Fruit fly (Drosophila melanogaster): ENCODE results near the gene CG43220.

CG43220 gene

DNA sequence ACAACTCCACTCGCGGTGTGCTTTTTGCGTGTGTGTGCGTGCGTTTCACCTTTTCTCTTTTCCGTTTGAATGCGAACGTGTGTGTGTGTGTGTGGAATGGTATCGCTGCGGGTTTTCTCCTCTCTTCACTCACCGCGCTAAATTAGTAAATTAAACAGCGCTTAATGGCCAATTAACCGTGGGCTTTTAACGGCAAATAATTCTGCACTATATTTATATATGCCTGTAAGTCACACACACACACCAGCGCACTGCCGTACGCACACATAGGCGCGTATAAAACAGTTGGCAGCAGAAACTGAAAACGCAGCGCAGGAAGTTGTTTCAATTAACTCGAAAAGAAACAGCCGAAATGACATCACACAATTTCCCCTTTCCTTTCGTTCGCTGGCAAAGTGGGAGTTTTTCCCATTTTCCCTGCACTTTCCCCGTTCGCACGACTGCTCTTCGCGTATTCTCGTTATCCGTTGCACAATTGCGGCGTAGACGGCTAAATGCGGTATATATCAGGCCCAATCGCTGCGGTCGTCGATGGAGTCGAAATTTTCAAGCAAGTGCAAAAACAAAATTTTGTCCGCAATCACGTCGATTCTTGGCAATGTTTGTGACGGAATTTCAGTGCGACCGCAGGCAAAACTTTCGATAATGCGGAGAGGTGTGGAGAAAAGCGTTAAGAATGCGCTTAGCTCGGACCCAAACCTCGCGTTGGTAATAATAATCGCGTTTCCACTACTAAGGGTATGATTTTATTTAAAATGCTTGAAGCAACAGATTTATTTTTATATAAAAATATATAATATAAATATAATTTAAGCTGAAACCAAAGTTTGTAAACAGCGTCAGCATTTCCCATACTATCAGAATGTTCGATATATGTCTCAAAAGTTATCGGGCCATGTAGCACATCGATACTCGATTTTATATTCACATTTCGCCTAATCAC lies 13.5 kb upstream of the CG43220 start, which contains the start of gene BicD (continued):
- TF ChIP-seq Lhr (GFP tag; optimal IDR thresholded peaks at IDR 0.05): peak; percentile 72
- TF ChIP-seq inv (GFP tag; IDR thresholded peaks at IDR 0.05; ENCODE audit: partially characterized antibody): peak; percentile 54
- TF ChIP-seq Meics (GFP tag; optimal IDR thresholded peaks at IDR 0.05): no peak
- no peak for TF ChIP-seq CG3281 (GFP tag; optimal IDR thresholded peaks at IDR 0.05)
- no peak for TF ChIP-seq Dfd (GFP tag; optimal IDR thresholded peaks at IDR 0.05)
- peak; percentile 91 for TF ChIP-seq CG7357 (GFP tag; IDR thresholded peaks at IDR 0.05)
- TF ChIP-seq CG10543 (GFP tag; optimal IDR thresholded peaks at IDR 0.05): peak; percentile 12
- no peak for TF ChIP-seq Tbp (GFP tag; optimal IDR thresholded peaks at IDR 0.05)
- TF ChIP-seq oc (tag; optimal IDR thresholded peaks at IDR 0.05): no peak
- no peak for TF ChIP-seq maf-S (GFP tag; optimal IDR thresholded peaks at IDR 0.05)
- no peak for TF ChIP-seq Nf-YB (GFP tag; optimal IDR thresholded peaks at IDR 0.05)
- TF ChIP-seq p53 (GFP tag; optimal IDR thresholded peaks at IDR 0.05): peak; percentile 66
- TF ChIP-seq CG6654 (GFP tag; optimal IDR thresholded peaks at IDR 0.05): peak; percentile 14
- TF ChIP-seq nom (GFP tag; optimal IDR thresholded peaks at IDR 0.05): peak; percentile 35
- TF ChIP-seq CG16813 (GFP tag; IDR thresholded peaks at IDR 0.05; ENCODE audit: partially characterized antibody): peak; percentile 66
- TF ChIP-seq amos (GFP tag; IDR thresholded peaks at IDR 0.05; ENCODE audit: partially characterized antibody): peak; percentile 62
- TF ChIP-seq Abd-B (GFP tag; optimal IDR thresholded peaks at IDR 0.05): peak; percentile 39
- TF ChIP-seq insv (GFP tag; optimal IDR thresholded peaks at IDR 0.05): no peak
- TF ChIP-seq tap (tag; optimal IDR thresholded peaks at IDR 0.05): no peak
- TF ChIP-seq CG17328 (GFP tag; IDR thresholded peaks at IDR 0.05): 0 out of 2 replicates have a peak, but pooled peaks have one; percentile 26
- TF ChIP-seq CG3163 (GFP tag; optimal IDR thresholded peaks at IDR 0.05): peak; percentile 5
- TF ChIP-seq CG17186 (GFP tag; optimal IDR thresholded peaks at IDR 0.05): peak; percentile 77
- peak; percentile 5 for TF ChIP-seq PHDP (tag; optimal IDR thresholded peaks at IDR 0.05)
- peak; percentile 84 for TF ChIP-seq CG8290 (GFP tag; optimal IDR thresholded peaks at IDR 0.05)
- peak in 1 of 2 experiments; percentile 69 for TF ChIP-seq CG8290 (tag; optimal IDR thresholded peaks at IDR 0.05)
- no peak for TF ChIP-seq CG6175 (GFP tag; IDR thresholded peaks at IDR 0.05)
- peak; percentile 14 for TF ChIP-seq CG2120 (GFP tag; optimal IDR thresholded peaks at IDR 0.05)
- TF ChIP-seq Scr (GFP tag; IDR thresholded peaks at IDR 0.05; ENCODE audit: partially characterized antibody): peak; percentile 70
- TF ChIP-seq CG6791 (GFP tag; IDR thresholded peaks at IDR 0.05; ENCODE audit: partially characterized antibody): peak; percentile 63; the same call in 1 of the 3 replicates
- peak; percentile 24 for TF ChIP-seq Dek (tag; optimal IDR thresholded peaks at IDR 0.05)
- TF ChIP-seq CG12391 (tag; optimal IDR thresholded peaks at IDR 0.05): peak; percentile 53
- TF ChIP-seq nerfin-2 (GFP tag; IDR thresholded peaks at IDR 0.05; ENCODE audit: partially characterized antibody): peak; percentile 45
- peak; percentile 6 for TF ChIP-seq HHEX (GFP tag; optimal IDR thresholded peaks at IDR 0.05)
- no peak for TF ChIP-seq CG1233 (GFP tag; optimal IDR thresholded peaks at IDR 0.05)
- TF ChIP-seq Hr39 (optimal IDR thresholded peaks at IDR 0.05): no peak
- peak; percentile 42 for TF ChIP-seq zen (tag; optimal IDR thresholded peaks at IDR 0.05)
- peak; percentile 31 for TF ChIP-seq Bdp1 (GFP tag; optimal IDR thresholded peaks at IDR 0.05)
- TF ChIP-seq MBD-R2 (GFP tag; IDR thresholded peaks at IDR 0.05): peak; percentile 52
- no peak for TF ChIP-seq corto (GFP tag; optimal IDR thresholded peaks at IDR 0.05)
- no peak for TF ChIP-seq twi (tag; optimal IDR thresholded peaks at IDR 0.05)
- peak; percentile 11 for TF ChIP-seq CG7928 (GFP tag; optimal IDR thresholded peaks at IDR 0.05)
- TF ChIP-seq tup (GFP tag; optimal IDR thresholded peaks at IDR 0.05): no peak
- TF ChIP-seq hbn (GFP tag; IDR thresholded peaks at IDR 0.05; ENCODE audit: partially characterized antibody): no peak; the same call in 1 of the 2 replicates
- TF ChIP-seq CG7745 (tag; optimal IDR thresholded peaks at IDR 0.05): peak; percentile 9
- TF ChIP-seq Hmr (GFP tag; optimal IDR thresholded peaks at IDR 0.05): peak; percentile 72
- TF ChIP-seq Gsc (GFP tag; IDR thresholded peaks at IDR 0.05): no peak
- TF ChIP-seq ash1 (GFP tag; optimal IDR thresholded peaks at IDR 0.05): no peak
